Worm (Caenorhabditis elegans) whole organism, L3 larva: ENCODE data around the gene K02H11.4.

ENCODE experiments used
- ama-1 ChIP-seq: fragments of 150-350 bp; optimal IDR thresholded peaks from 2 replicates; lab custom pipeline; 2018
- ceh-16 ChIP-seq: sonication (generic microtip); optimal IDR thresholded peaks from 2 replicates; lab custom pipeline; 2017; ENCODE audit warnings: missing biosample characterization, missing genetic modification characterization
- fos-1 ChIP-seq: fragments of 150-350 bp; optimal IDR thresholded peaks from 2 replicates; lab custom pipeline; 2014; ENCODE audit warnings: missing biosample characterization, missing genetic modification characterization
- hmg-11 ChIP-seq: sonication (generic microtip); optimal IDR thresholded peaks from 2 replicates; lab custom pipeline; 2016; ENCODE audit warnings: missing genetic modification characterization, missing compliant biosample characterization
- lin-15B ChIP-seq: fragments of 150-350 bp; optimal IDR thresholded peaks from 2 replicates; lab custom pipeline; 2014; ENCODE audit warnings: missing biosample characterization, missing genetic modification characterization
- nhr-12 ChIP-seq: fragments of 150-350 bp; optimal IDR thresholded peaks from 2 replicates; lab custom pipeline; 2014; ENCODE audit warnings: missing biosample characterization, missing genetic modification characterization
- zag-1 ChIP-seq: fragments of 150-350 bp; optimal IDR thresholded peaks from 2 replicates; lab custom pipeline; 2014; ENCODE audit warnings: missing biosample characterization, missing genetic modification characterization

DNA sequence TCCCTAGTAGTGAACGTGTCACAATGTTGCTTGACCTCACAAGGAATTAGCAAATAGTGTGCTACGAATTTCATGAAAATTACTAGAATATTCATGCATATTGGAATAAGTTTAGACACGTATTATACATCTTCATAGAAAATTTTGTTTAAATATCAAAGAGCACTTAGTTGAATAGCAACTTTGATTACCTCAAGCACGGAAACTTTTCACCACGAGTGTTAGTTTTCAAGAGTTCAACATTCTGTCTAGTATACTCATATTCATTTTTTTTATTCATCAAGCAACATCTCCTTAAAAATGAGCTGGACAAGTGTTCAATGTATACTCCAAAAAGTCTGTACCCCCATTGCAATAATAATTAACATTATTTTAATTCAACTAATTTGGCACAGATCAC lies 8.6 kb downstream of the K02H11.4 start, which contains the start of gene str-243:
- no peak for TF ChIP-seq nhr-12 (tag; lab: Kevin White, UChicago)
- no peak for TF ChIP-seq lin-15B
- TF ChIP-seq fos-1 = no peak
- TF ChIP-seq hmg-11 (tag; lab: Kevin White, UChicago) = no peak
- TF ChIP-seq ama-1 = no peak
- no peak for TF ChIP-seq zag-1 (tag; lab: Kevin White, UChicago)
- TF ChIP-seq ceh-16 (tag; lab: Kevin White, UChicago) = no peak
